Worm (Caenorhabditis elegans) whole organism, mixed stage, embryonic: ENCODE results near the gene bmk-1.

Experiments
- cnd-1 ChIP-seq: fragments of 200-800 bp; sonication (Bioruptor generic); optimal IDR thresholded peaks from 2 replicates; lab custom pipeline; 2018; ENCODE audit warnings: mild to moderate bottlenecking, missing genetic modification characterization, missing compliant biosample characterization
- elt-1 ChIP-seq: sonication (generic microtip); optimal IDR thresholded peaks from 2 replicates; lab custom pipeline; 2017; ENCODE audit warnings: missing genetic modification characterization, mild to moderate bottlenecking, missing compliant biosample characterization, antibody characterized with exemption, moderate library complexity, borderline replicate concordance; ENCODE audit not compliant: insufficient read depth
- nhr-12 ChIP-seq: fragments of 150-350 bp; optimal IDR thresholded peaks from 2 replicates; lab custom pipeline; 2014; ENCODE audit warnings: missing biosample characterization, missing genetic modification characterization

ce11 chrV:14504774-14505173 is 48.0 kb upstream of the bmk-1 start:
- TF ChIP-seq nhr-12 (tag; lab: Kevin White, UChicago) (no peak), cnd-1 (tag; lab: Kevin White, UChicago) (no peak), elt-1 (tag; lab: Kevin White, UChicago) (no peak)
